Fruit fly (Drosophila melanogaster) whole organism, embryonic: ENCODE data around the gene ich.

Experiments used
- CG12299 ChIP-seq: fragments of 200-800 bp; sonication (Bioruptor generic); optimal IDR thresholded peaks from 2 replicates; lab custom pipeline; 2018; ENCODE audit warnings: missing biosample characterization, mild to moderate bottlenecking, missing genetic modification characterization
- CG15011 ChIP-seq: fragments of 200-800 bp; sonication (Bioruptor generic); optimal IDR thresholded peaks from 3 replicates; lab custom pipeline; 2018; ENCODE audit warnings: missing biosample characterization, mild to moderate bottlenecking, missing genetic modification characterization
- CG6175 ChIP-seq: fragments of 200-800 bp; sonication (Bioruptor generic); IDR thresholded peaks from 3 replicates; pipeline ENCODE4 v1.3.6; 2022; ENCODE audit warnings: missing biosample characterization, missing genetic modification characterization
- ERR ChIP-seq: fragments of 200-800 bp; sonication (Bioruptor generic); optimal IDR thresholded peaks from 2 replicates; lab custom pipeline; 2016; ENCODE audit warnings: missing biosample characterization, missing genetic modification characterization
- Lpt ChIP-seq: fragments of >200 bp; optimal IDR thresholded peaks from 2 replicates; lab custom pipeline; 2018; ENCODE audit warnings: missing biosample characterization, missing genetic modification characterization

DNA sequence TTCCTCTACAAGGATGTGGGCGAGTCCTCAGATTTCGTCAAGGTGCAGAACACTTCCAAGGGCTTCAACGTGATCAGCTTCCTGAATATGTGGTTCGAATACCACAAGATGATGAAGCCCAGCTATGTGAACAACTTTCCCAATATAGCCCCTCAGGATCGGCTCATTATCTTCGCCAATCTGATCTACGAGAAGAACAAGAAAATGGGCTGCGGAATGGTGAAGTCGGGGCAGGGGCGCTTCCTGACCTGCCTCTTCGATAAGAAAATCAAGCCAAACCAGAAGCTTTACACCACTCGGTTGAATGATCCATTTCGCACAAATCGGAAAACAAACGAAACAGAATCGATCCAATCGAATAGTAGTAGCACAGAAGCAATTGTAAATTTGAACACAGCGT, 35.4 kb upstream of the ich start:
- TF ChIP-seq Lpt (GFP tag; lab: Kevin White, UChicago) (no peak), CG6175 (GFP tag; lab: Robert Waterston, UW) (no peak), ERR (GFP tag; lab: Kevin White, UChicago) (no peak), CG12299 (tag; lab: Kevin White, UChicago) (no peak), CG15011 (GFP tag; lab: Kevin White, UChicago) (no peak)
